Worm (Caenorhabditis elegans): ENCODE data around the gene pcyt-2.2.

Gene pcyt-2.2

DNA sequence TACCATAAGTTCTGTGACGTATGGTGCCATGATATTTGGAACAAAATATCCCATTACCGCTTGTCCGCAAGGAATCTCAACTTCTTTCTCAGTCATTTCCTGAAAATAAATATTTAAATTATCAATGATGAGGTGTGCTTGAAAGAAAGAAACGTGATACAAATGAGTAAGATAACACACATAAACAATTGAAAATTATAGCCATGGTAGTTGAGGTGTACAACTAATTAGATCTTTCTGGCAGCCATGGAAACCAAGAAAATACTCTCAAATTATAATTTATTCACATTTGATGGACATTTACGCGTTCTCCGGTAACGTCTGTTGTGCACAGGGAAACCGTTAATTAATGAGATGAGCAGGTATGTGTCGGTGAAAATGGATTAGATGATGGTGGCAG is 8.2 kb downstream of the pcyt-2.2 start, which contains the start of gene C39D10.5:
C39D10.5 (minus strand) TSS at position 101 of the 400 bp plus-strand sequence.
- TF ChIP-seq ztf-4 (tag; optimal IDR thresholded peaks at IDR 0.05) (no peak), unc-98 (GFP tag; IDR thresholded peaks at IDR 0.05) (no peak), ceh-63 (GFP tag; optimal IDR thresholded peaks at IDR 0.05) (no peak), lin-14 (GFP tag; optimal IDR thresholded peaks at IDR 0.05) (no peak), lin-39 (tag; optimal IDR thresholded peaks at IDR 0.05) (no peak), nhr-237 (tag; optimal IDR thresholded peaks at IDR 0.05) (no peak), nhr-71 (tag; optimal IDR thresholded peaks at IDR 0.05) (no peak), lin-13 (GFP tag; optimal IDR thresholded peaks at IDR 0.05) (no peak), unc-86 (tag; optimal IDR thresholded peaks at IDR 0.05) (no peak), swsn-7 (tag; optimal IDR thresholded peaks at IDR 0.05) (no peak), mdl-1 (tag; optimal IDR thresholded peaks at IDR 0.05) (no peak), ceh-8 (GFP tag; optimal IDR thresholded peaks at IDR 0.05) (no peak), nhr-85 (tag) (no peak), fkh-8 (tag; optimal IDR thresholded peaks at IDR 0.05) (no peak), sox-4 (tag; optimal IDR thresholded peaks at IDR 0.05) (no peak), snu-23 (GFP tag; optimal IDR thresholded peaks at IDR 0.05) (no peak), dsc-1 (tag; optimal IDR thresholded peaks at IDR 0.05) (no peak), grh-1 (GFP tag; IDR thresholded peaks at IDR 0.05) (no peak)

DNA sequence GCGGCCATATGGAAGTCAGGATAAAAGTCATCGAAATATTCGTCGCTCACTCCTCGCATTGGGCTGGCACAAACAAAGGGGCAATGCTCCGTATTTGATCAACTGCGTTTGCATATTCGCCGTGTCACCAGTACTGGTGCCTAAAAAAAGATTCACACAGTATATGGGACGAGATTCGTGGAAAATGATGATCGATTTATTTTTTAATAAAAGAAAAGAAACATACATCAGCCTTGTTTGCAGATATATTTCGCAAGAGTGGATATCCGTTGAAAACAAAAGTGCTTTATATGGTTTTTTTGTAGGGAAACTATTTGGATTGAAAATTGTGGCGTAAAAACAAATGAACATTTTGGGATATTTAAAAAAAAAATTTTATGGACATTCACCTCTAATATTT is 13.6 kb downstream of the pcyt-2.2 start, which contains the start of gene latd-1:
latd-1 (minus strand) TSS at position 101 of the 400 bp plus-strand sequence.
- TF ChIP-seq ama-1 (optimal IDR thresholded peaks at IDR 0.05) (no peak), zip-4 (GFP tag; optimal IDR thresholded peaks at IDR 0.05) (no peak), snu-23 (GFP tag; optimal IDR thresholded peaks at IDR 0.05) (no peak), blmp-1 (tag; optimal IDR thresholded peaks at IDR 0.05) (no peak), aha-1 (tag; optimal IDR thresholded peaks at IDR 0.05) (no peak), hpl-2 (GFP tag; optimal IDR thresholded peaks at IDR 0.05) (no peak), nhr-47 (tag; optimal IDR thresholded peaks at IDR 0.05) (no peak), ztf-11 (tag; optimal IDR thresholded peaks at IDR 0.05) (no peak), egl-27 (tag; optimal IDR thresholded peaks at IDR 0.05) (no peak), C16A3.4 (tag; optimal IDR thresholded peaks at IDR 0.05) (no peak), skn-1 (tag; optimal IDR thresholded peaks at IDR 0.05) (no peak), efl-1 (optimal IDR thresholded peaks at IDR 0.05) (no peak), efl-1 (GFP tag; optimal IDR thresholded peaks at IDR 0.05 in 1 of 2) (no peak), fkh-10 (GFP tag; optimal IDR thresholded peaks at IDR 0.05) (no peak), lsy-2 (tag; optimal IDR thresholded peaks at IDR 0.05) (no peak), ces-1 (GFP tag; optimal IDR thresholded peaks at IDR 0.05) (no peak), nhr-90 (tag; optimal IDR thresholded peaks at IDR 0.05; ENCODE audit: poor library complexity) (no peak), ceh-63 (GFP tag; optimal IDR thresholded peaks at IDR 0.05) (no peak), mef-2 (tag; optimal IDR thresholded peaks at IDR 0.05) (no peak)

DNA sequence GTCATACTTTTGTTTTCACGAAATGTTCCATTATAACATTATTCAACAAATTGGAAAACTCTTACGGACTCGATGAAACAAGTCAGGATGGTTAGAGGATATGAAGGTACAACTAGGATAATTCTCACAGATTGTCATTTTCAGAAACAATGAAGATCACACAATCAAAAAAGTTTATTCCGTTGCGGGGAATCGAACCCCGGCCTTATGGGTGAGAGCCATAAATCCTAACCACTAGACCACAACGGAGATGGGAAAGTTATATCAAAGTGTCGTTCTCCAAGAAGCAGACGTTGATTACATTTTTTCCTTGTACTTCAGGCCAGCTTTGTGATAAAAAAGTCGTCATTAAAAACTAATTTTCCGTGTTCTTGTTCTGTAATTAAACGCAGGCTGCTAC is 14.0 kb downstream of the pcyt-2.2 start:
- TF ChIP-seq nhr-19 (GFP tag; conservative IDR thresholded peaks at IDR 0.05) (no peak), ets-5 (GFP tag; IDR thresholded peaks at IDR 0.05) (no peak), tbx-2 (tag; optimal IDR thresholded peaks at IDR 0.05) (no peak), lin-13 (GFP tag; optimal IDR thresholded peaks at IDR 0.05) (no peak), nhr-11 (tag; optimal IDR thresholded peaks at IDR 0.05) (no peak), efl-1 (optimal IDR thresholded peaks at IDR 0.05) (no peak), efl-1 (GFP tag; optimal IDR thresholded peaks at IDR 0.05 in 1 of 2) (peak in 1 of 2 experiments; percentile 89)

DNA sequence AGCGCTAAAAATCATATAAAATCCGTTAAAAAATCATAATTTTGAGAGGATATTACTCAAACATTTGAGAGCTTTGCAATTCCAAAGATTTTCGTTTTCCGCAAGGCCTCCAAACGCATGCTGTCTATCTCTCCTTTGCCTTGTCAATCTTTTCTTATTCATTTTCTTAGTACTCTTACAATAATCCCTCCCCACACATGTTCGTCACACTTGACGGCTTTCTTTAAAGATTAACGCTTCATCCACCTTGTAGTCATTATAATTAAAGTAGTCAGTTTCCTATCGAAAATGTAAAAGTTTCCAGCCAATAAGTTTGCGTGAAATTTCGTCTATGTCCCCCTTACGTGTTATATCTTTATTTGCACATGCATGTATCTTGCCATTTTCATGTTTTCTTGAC is 16.1 kb downstream of the pcyt-2.2 start:
- no peak for TF ChIP-seq jun-1 (tag; optimal IDR thresholded peaks at IDR 0.05)
- TF ChIP-seq vab-15 (tag; optimal IDR thresholded peaks at IDR 0.05) = no peak
- peak; percentile 86 for TF ChIP-seq dsc-1 (tag; optimal IDR thresholded peaks at IDR 0.05)
- no peak for TF ChIP-seq unc-62 (GFP tag; optimal IDR thresholded peaks at IDR 0.05)
- TF ChIP-seq mdl-1 (tag; optimal IDR thresholded peaks at IDR 0.05) = no peak
- TF ChIP-seq Y116A8C.19 (tag; optimal IDR thresholded peaks at IDR 0.05; ENCODE audit: borderline replicate concordance) = no peak
- peak; percentile 9 for TF ChIP-seq egl-13 (tag; optimal IDR thresholded peaks at IDR 0.05)
- peak; percentile 15 for TF ChIP-seq lin-14 (GFP tag; optimal IDR thresholded peaks at IDR 0.05)
- TF ChIP-seq elt-2 (tag; optimal IDR thresholded peaks at IDR 0.05) = no peak
- peak; percentile 56 for TF ChIP-seq fkh-8 (tag; optimal IDR thresholded peaks at IDR 0.05)
- TF ChIP-seq nhr-71 (tag; optimal IDR thresholded peaks at IDR 0.05) = peak; percentile 17
